Fruit fly (Drosophila melanogaster): ENCODE measurements around the gene Ugt36A1.

- no peak for TF ChIP-seq Ets98B (GFP tag; IDR thresholded peaks at IDR 0.05)
- no peak for TF ChIP-seq CG32121 (GFP tag; IDR thresholded peaks at IDR 0.05)
- TF ChIP-seq gl (tag; optimal IDR thresholded peaks at IDR 0.05), result no peak
- TF ChIP-seq CG4496 (GFP tag; IDR thresholded peaks at IDR 0.05), result peak; percentile 31; the same call in 1 of the 3 replicates
- peak; percentile 34 for TF ChIP-seq CG8159 (tag; optimal IDR thresholded peaks at IDR 0.05)
- TF ChIP-seq fd96Ca (GFP tag; IDR thresholded peaks at IDR 0.05), result no peak
- peak; percentile 51 for TF ChIP-seq CG15710 (tag; optimal IDR thresholded peaks at IDR 0.05)
- TF ChIP-seq Pif1B (GFP tag; optimal IDR thresholded peaks at IDR 0.05), result no peak
- TF ChIP-seq CG9948 (tag; optimal IDR thresholded peaks at IDR 0.05), result peak; percentile 55
- TF ChIP-seq CG34367 (tag; optimal IDR thresholded peaks at IDR 0.05), result peak; percentile 9
These were observed 24.3 kb upstream of the Ugt36A1 start for dm6 chr2L:3594629-3595028.
